Fruit fly (Drosophila melanogaster) S2 (cell line): ENCODE measurements around the gene CG10375.

Experiments used
- CG8478 ChIP-seq: fragments of >200 bp; optimal IDR thresholded peaks from 2 replicates; lab custom pipeline; 2018
- CTCF ChIP-seq, 2 experiments: fragments of >200 bp; optimal IDR thresholded peaks; 2 replicates each; lab custom pipeline; 2018

dm6 chr3R:23740968-23741367 is 26.5 kb upstream of the CG10375 start:
- TF ChIP-seq CG8478 (lab: Kevin White, UChicago) (no peak), CTCF (optimal IDR thresholded peaks at IDR 0.05; lab: Kevin White, UChicago) (no peak)
